Fruit fly (Drosophila melanogaster): ENCODE measurements around the gene CG8837.
A peak's percentile ranks its signal among the peaks of the same experiment; 100 is the strongest.

CG8837 gene

dm6 chr2L:3371776-3372383 is 51.8 kb downstream of the CG8837 start:
- TF ChIP-seq eg (GFP tag; IDR thresholded peaks at IDR 0.05) (no peak), CG4318 (GFP tag; optimal IDR thresholded peaks at IDR 0.05) (no peak), svp (GFP tag) (peak; percentile 65), CG6163 (GFP tag; IDR thresholded peaks at IDR 0.05) (no peak), Gug (GFP tag; IDR thresholded peaks at IDR 0.05) (no peak), Eip78C (GFP tag) (no peak), dsx (GFP tag; optimal IDR thresholded peaks at IDR 0.05; ENCODE audit: poor library complexity, severe bottlenecking) (no peak), CG6808 (GFP tag; optimal IDR thresholded peaks at IDR 0.05) (no peak), vri (GFP tag; optimal IDR thresholded peaks at IDR 0.05) (peak; percentile 91), CG3919 (GFP tag; optimal IDR thresholded peaks at IDR 0.05) (no peak), CG8319 (GFP tag; optimal IDR thresholded peaks at IDR 0.05) (no peak), Eip93F (GFP tag; optimal IDR thresholded peaks at IDR 0.05) (peak; percentile 36), Hr4 (GFP tag; optimal IDR thresholded peaks at IDR 0.05) (no peak), CG34406 (GFP tag; optimal IDR thresholded peaks at IDR 0.05) (no peak), acj6 (GFP tag; optimal IDR thresholded peaks at IDR 0.05) (no peak), Lpt (GFP tag; optimal IDR thresholded peaks at IDR 0.05) (no peak), Hr38 (GFP tag; optimal IDR thresholded peaks at IDR 0.05) (no peak), salr (GFP tag; optimal IDR thresholded peaks at IDR 0.05) (no peak), CG32006 (GFP tag; optimal IDR thresholded peaks at IDR 0.05) (peak; percentile 24)

dm6 chr2L:3372483-3372929 is 52.5 kb downstream of the CG8837 start:
- TF ChIP-seq dsx (GFP tag; optimal IDR thresholded peaks at IDR 0.05; ENCODE audit: poor library complexity, severe bottlenecking) (no peak), Hr39 (GFP tag; optimal IDR thresholded peaks at IDR 0.05) (peak; percentile 18), esn (GFP tag; optimal IDR thresholded peaks at IDR 0.05) (peak; percentile 61), eg (GFP tag; IDR thresholded peaks at IDR 0.05) (peak; percentile 69), CG31627 (GFP tag; optimal IDR thresholded peaks at IDR 0.05) (peak; percentile 40), Sox102F (GFP tag; optimal IDR thresholded peaks at IDR 0.05) (peak; percentile 1), achi (GFP tag; optimal IDR thresholded peaks at IDR 0.05) (peak; percentile 13), CG11902 (GFP tag; optimal IDR thresholded peaks at IDR 0.05) (no peak), CG3032 (tag; optimal IDR thresholded peaks at IDR 0.05) (no peak), fd59A (GFP tag; optimal IDR thresholded peaks at IDR 0.05) (no peak), CG11762 (GFP tag; optimal IDR thresholded peaks at IDR 0.05; ENCODE audit: insufficient read depth) (no peak), CG10631 (GFP tag; optimal IDR thresholded peaks at IDR 0.05) (peak; percentile 36), CG6808 (GFP tag; optimal IDR thresholded peaks at IDR 0.05) (peak; percentile 17), CG7368 (GFP tag; optimal IDR thresholded peaks at IDR 0.05) (no peak), CG8119 (GFP tag; IDR thresholded peaks at IDR 0.05) (no peak), Hr38 (GFP tag; optimal IDR thresholded peaks at IDR 0.05) (no peak), Met (GFP tag; optimal IDR thresholded peaks at IDR 0.05) (no peak), fkh (GFP tag; optimal IDR thresholded peaks at IDR 0.05) (no peak), CG4318 (GFP tag; optimal IDR thresholded peaks at IDR 0.05) (peak; percentile 17), CG16779 (tag; optimal IDR thresholded peaks at IDR 0.05) (no peak), Smox (GFP tag; optimal IDR thresholded peaks at IDR 0.05) (no peak), CG6276 (GFP tag; optimal IDR thresholded peaks at IDR 0.05) (peak; percentile 41), salr (GFP tag; optimal IDR thresholded peaks at IDR 0.05) (no peak), CG8319 (GFP tag; optimal IDR thresholded peaks at IDR 0.05) (no peak), CG6854 (GFP tag; optimal IDR thresholded peaks at IDR 0.05) (no peak), CG34406 (GFP tag; optimal IDR thresholded peaks at IDR 0.05) (no peak), pdm3 (GFP tag; optimal IDR thresholded peaks at IDR 0.05) (peak; percentile 12), ss (GFP tag; optimal IDR thresholded peaks at IDR 0.05) (no peak), topi (GFP tag; optimal IDR thresholded peaks at IDR 0.05) (peak; percentile 16), Lpt (GFP tag; optimal IDR thresholded peaks at IDR 0.05) (no peak), Hr4 (GFP tag; optimal IDR thresholded peaks at IDR 0.05) (peak; percentile 46), cyc (GFP tag; optimal IDR thresholded peaks at IDR 0.05) (peak; percentile 15), Ets21C (GFP tag; optimal IDR thresholded peaks at IDR 0.05) (no peak), CG6792 (GFP tag; optimal IDR thresholded peaks at IDR 0.05) (peak; percentile 5), OdsH (GFP tag; optimal IDR thresholded peaks at IDR 0.05) (peak; percentile 39), Eip75B (GFP tag; optimal IDR thresholded peaks at IDR 0.05) (peak; percentile 25), svp (GFP tag) (peak; percentile 71), CG8632 (GFP tag; optimal IDR thresholded peaks at IDR 0.05) (no peak), CG3919 (GFP tag; optimal IDR thresholded peaks at IDR 0.05) (peak; percentile 21), acj6 (GFP tag; optimal IDR thresholded peaks at IDR 0.05) (peak; percentile 11), net (GFP tag; optimal IDR thresholded peaks at IDR 0.05) (peak; percentile 24), Eip78C (GFP tag) (peak; percentile 73), Gug (GFP tag; IDR thresholded peaks at IDR 0.05) (peak; percentile 26; the same call in 1 of the 2 replicates), CG32006 (GFP tag; optimal IDR thresholded peaks at IDR 0.05) (peak; percentile 50)

Data from whole organism, prepupa.